Fruit fly (Drosophila melanogaster): ENCODE data around the gene Mp.

DNA sequence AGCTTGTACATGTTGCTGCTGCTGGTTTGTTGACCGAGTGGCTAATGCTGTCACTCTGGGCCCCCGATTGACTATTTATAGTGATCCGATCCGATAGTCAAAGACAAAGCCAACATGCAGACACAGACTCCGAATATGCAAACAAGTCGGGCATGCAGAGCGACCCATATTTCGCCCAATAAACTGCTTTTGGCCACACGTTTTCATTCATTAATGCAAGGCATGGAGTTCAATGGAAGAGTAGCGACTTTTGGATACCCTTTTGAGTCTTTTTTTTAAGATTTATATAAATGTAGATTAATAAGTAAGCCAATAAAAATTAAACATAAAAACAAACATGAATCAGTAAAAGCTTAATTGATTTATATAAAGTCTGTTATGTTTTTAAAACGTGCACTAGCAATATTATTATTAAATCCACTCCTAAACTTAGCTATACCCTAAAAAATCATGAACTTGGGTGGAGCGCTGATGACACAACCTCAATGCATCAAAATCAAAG is 88.0 kb downstream of the Mp start, which contains the start of gene Cpr65Ea:
- TF ChIP-seq Sin3A (optimal IDR thresholded peaks at IDR 0.05) (no peak), psq (optimal IDR thresholded peaks at IDR 0.05) (no peak), h (optimal IDR thresholded peaks at IDR 0.05) (no peak), ttk (optimal IDR thresholded peaks at IDR 0.05) (no peak), Myc (optimal IDR thresholded peaks at IDR 0.05) (no peak), insv (optimal IDR thresholded peaks at IDR 0.05) (no peak)
